Worm (Caenorhabditis elegans) whole organism, late embryonic: ENCODE results near the gene pcf-11.

Source experiments
- C08G9.2 ChIP-seq: sonication (generic microtip); optimal IDR thresholded peaks from 2 replicates; lab custom pipeline; 2016; ENCODE audit warnings: mild to moderate bottlenecking, missing genetic modification characterization, moderate library complexity, missing compliant biosample characterization
- C38D4.7 ChIP-seq: fragments of 200-800 bp; sonication (Bioruptor generic); optimal IDR thresholded peaks from 2 replicates; lab custom pipeline; 2018; ENCODE audit warnings: mild to moderate bottlenecking, missing genetic modification characterization, moderate library complexity, missing compliant biosample characterization
- F13H6.1 ChIP-seq: sonication (generic microtip); optimal IDR thresholded peaks from 2 replicates; lab custom pipeline; 2016; ENCODE audit warnings: missing genetic modification characterization, missing compliant biosample characterization
- T23F11.4 ChIP-seq: fragments of 200-800 bp; sonication (Bioruptor generic); optimal IDR thresholded peaks from 2 replicates; lab custom pipeline; 2018; ENCODE audit warnings: mild to moderate bottlenecking, missing genetic modification characterization, missing compliant biosample characterization
- ahr-1 ChIP-seq: sonication (generic microtip); optimal IDR thresholded peaks from 2 replicates; lab custom pipeline; 2016; ENCODE audit warnings: missing genetic modification characterization, missing compliant biosample characterization
- ceh-18 ChIP-seq: sonication (generic microtip); optimal IDR thresholded peaks from 2 replicates; lab custom pipeline; 2016; ENCODE audit warnings: missing genetic modification characterization, missing compliant biosample characterization
- ceh-2 ChIP-seq: sonication (generic microtip); optimal IDR thresholded peaks from 2 replicates; lab custom pipeline; 2016; ENCODE audit warnings: missing genotype, missing genetic modification characterization, missing compliant biosample characterization
- ceh-22 ChIP-seq: sonication (generic microtip); optimal IDR thresholded peaks from 2 replicates; lab custom pipeline; 2017; ENCODE audit warnings: missing biosample characterization, missing genetic modification characterization
- ceh-24 ChIP-seq: sonication (generic microtip); optimal IDR thresholded peaks from 2 replicates; lab custom pipeline; 2016; ENCODE audit warnings: mild to moderate bottlenecking, missing genetic modification characterization, missing compliant biosample characterization
- ceh-30 ChIP-seq: fragments of 150-350 bp; optimal IDR thresholded peaks from 2 replicates; lab custom pipeline; 2014; ENCODE audit warnings: missing biosample characterization, missing genetic modification characterization
- ceh-34 ChIP-seq: sonication (generic microtip); optimal IDR thresholded peaks from 2 replicates; lab custom pipeline; 2016; ENCODE audit warnings: mild to moderate bottlenecking, missing genetic modification characterization, missing compliant biosample characterization
- ceh-45 ChIP-seq: fragments of 200-800 bp; sonication (Bioruptor generic); IDR thresholded peaks from 2 replicates; pipeline ENCODE4 v1.3.6; 2022; ENCODE audit warnings: missing genetic modification reagents, missing genetic modification characterization, missing compliant biosample characterization
- ceh-48 ChIP-seq: sonication (generic microtip); optimal IDR thresholded peaks from 2 replicates; lab custom pipeline; 2016; ENCODE audit warnings: missing genetic modification characterization, inconsistent platforms, missing compliant biosample characterization
- ceh-6 ChIP-seq: fragments of 200-800 bp; sonication (Bioruptor generic); optimal IDR thresholded peaks from 2 replicates; lab custom pipeline; 2018; ENCODE audit warnings: mild to moderate bottlenecking, missing genetic modification characterization, missing compliant biosample characterization
- ceh-9 ChIP-seq: sonication (generic microtip); optimal IDR thresholded peaks from 2 replicates; lab custom pipeline; 2016; ENCODE audit warnings: mild to moderate bottlenecking, missing genetic modification characterization, inconsistent platforms, missing compliant biosample characterization
- che-1 ChIP-seq: sonication (generic microtip); optimal IDR thresholded peaks from 2 replicates; lab custom pipeline; 2016; ENCODE audit warnings: mild to moderate bottlenecking, missing genetic modification characterization, missing compliant biosample characterization
- dmd-4 ChIP-seq: sonication (generic microtip); optimal IDR thresholded peaks from 2 replicates; lab custom pipeline; 2016; ENCODE audit warnings: borderline replicate concordance, missing genetic modification characterization, missing compliant biosample characterization
- elt-2 ChIP-seq: sonication (generic microtip); optimal IDR thresholded peaks from 2 replicates; lab custom pipeline; 2016; ENCODE audit warnings: missing genetic modification reagents, missing genetic modification characterization, missing compliant biosample characterization
- elt-4 ChIP-seq: sonication (generic microtip); optimal IDR thresholded peaks from 2 replicates; lab custom pipeline; 2016; ENCODE audit warnings: missing genetic modification characterization, missing compliant biosample characterization
- fax-1 ChIP-seq: sonication (generic microtip); optimal IDR thresholded peaks from 2 replicates; lab custom pipeline; 2016; ENCODE audit warnings: missing genotype, missing genetic modification characterization, missing compliant biosample characterization
- fkh-10 ChIP-seq: fragments of 150-350 bp; optimal IDR thresholded peaks from 2 replicates; lab custom pipeline; 2014; ENCODE audit warnings: missing biosample characterization, missing genetic modification reagents, missing genetic modification characterization
- fkh-6 ChIP-seq: sonication (generic microtip); optimal IDR thresholded peaks from 2 replicates; lab custom pipeline; 2016; ENCODE audit warnings: missing genetic modification characterization, missing compliant biosample characterization
- gmeb-2 ChIP-seq: sonication (generic microtip); optimal IDR thresholded peaks from 2 replicates; lab custom pipeline; 2016; ENCODE audit warnings: missing genetic modification characterization, inconsistent platforms, missing compliant biosample characterization
- hlh-15 ChIP-seq: sonication (generic microtip); optimal IDR thresholded peaks from 2 replicates; lab custom pipeline; 2016; ENCODE audit warnings: missing genetic modification characterization, missing compliant biosample characterization
- hlh-30 ChIP-seq: sonication (generic microtip); optimal IDR thresholded peaks from 2 replicates; lab custom pipeline; 2017; ENCODE audit warnings: antibody characterized with exemption, missing genetic modification characterization, missing compliant biosample characterization; ENCODE audit not compliant: insufficient read depth
- hlh-6 ChIP-seq: sonication (generic microtip); optimal IDR thresholded peaks from 2 replicates; lab custom pipeline; 2016; ENCODE audit warnings: missing genotype, missing genetic modification characterization, missing compliant biosample characterization
- hlh-8 ChIP-seq: sonication (generic microtip); optimal IDR thresholded peaks from 2 replicates; lab custom pipeline; 2016; ENCODE audit warnings: missing genotype, missing genetic modification characterization, missing compliant biosample characterization
- lin-11 ChIP-seq: fragments of 200-800 bp; sonication (Bioruptor generic); optimal IDR thresholded peaks from 2 replicates; lab custom pipeline; 2018; ENCODE audit warnings: mild to moderate bottlenecking, missing genetic modification characterization, missing compliant biosample characterization
- madf-2 ChIP-seq: sonication (generic microtip); optimal IDR thresholded peaks from 2 replicates; lab custom pipeline; 2017; ENCODE audit warnings: missing genetic modification characterization, missing compliant biosample characterization
- mec-3 ChIP-seq: sonication (generic microtip); optimal IDR thresholded peaks from 2 replicates; lab custom pipeline; 2016; ENCODE audit warnings: borderline replicate concordance, missing genetic modification characterization, missing compliant biosample characterization
- nfya-1 ChIP-seq: sonication (generic microtip); optimal IDR thresholded peaks from 2 replicates; lab custom pipeline; 2017; ENCODE audit warnings: missing genetic modification characterization, mild to moderate bottlenecking, missing compliant biosample characterization, antibody characterized with exemption, moderate library complexity
- nhr-11 ChIP-seq: fragments of 150-350 bp; optimal IDR thresholded peaks from 2 replicates; lab custom pipeline; 2014; ENCODE audit warnings: missing biosample characterization, missing genetic modification characterization
- npax-4 ChIP-seq: sonication (generic microtip); optimal IDR thresholded peaks from 2 replicates; lab custom pipeline; 2016; ENCODE audit warnings: missing genetic modification characterization, missing compliant biosample characterization
- odd-2 ChIP-seq: sonication (generic microtip); optimal IDR thresholded peaks from 2 replicates; lab custom pipeline; 2017; ENCODE audit warnings: antibody characterized with exemption, mild to moderate bottlenecking, missing genetic modification characterization, missing compliant biosample characterization
- pag-3 ChIP-seq: sonication (generic microtip); optimal IDR thresholded peaks from 2 replicates; lab custom pipeline; 2016; ENCODE audit warnings: missing compliant biosample characterization, missing genetic modification characterization, borderline replicate concordance
- pat-9 ChIP-seq: fragments of 200-800 bp; sonication (Bioruptor generic); optimal IDR thresholded peaks from 2 replicates; lab custom pipeline; 2018; ENCODE audit warnings: mild to moderate bottlenecking, missing genetic modification characterization, moderate library complexity, missing compliant biosample characterization
- pax-1 ChIP-seq: fragments of 150-350 bp; optimal IDR thresholded peaks from 2 replicates; lab custom pipeline; 2014; ENCODE audit warnings: missing biosample characterization, missing genetic modification characterization
- pha-2 ChIP-seq: sonication (generic microtip); optimal IDR thresholded peaks from 2 replicates; lab custom pipeline; 2017; ENCODE audit warnings: mild to moderate bottlenecking, missing genetic modification characterization, missing compliant biosample characterization
- ref-2 ChIP-seq: sonication (generic microtip); optimal IDR thresholded peaks from 2 replicates; lab custom pipeline; 2016; ENCODE audit warnings: missing genetic modification characterization, missing compliant biosample characterization
- rnt-1 ChIP-seq: sonication (generic microtip); optimal IDR thresholded peaks from 2 replicates; lab custom pipeline; 2016; ENCODE audit warnings: missing genetic modification characterization, missing compliant biosample characterization
- sdc-2 ChIP-seq: sonication (generic microtip); optimal IDR thresholded peaks from 2 replicates; lab custom pipeline; 2016; ENCODE audit warnings: missing genotype, missing genetic modification characterization, missing compliant biosample characterization
- sox-4 ChIP-seq: sonication (generic microtip); optimal IDR thresholded peaks from 2 replicates; lab custom pipeline; 2017; ENCODE audit warnings: mild to moderate bottlenecking, missing genetic modification characterization, inconsistent platforms, missing compliant biosample characterization
- syd-9 ChIP-seq: sonication (generic microtip); optimal IDR thresholded peaks from 2 replicates; lab custom pipeline; 2016; ENCODE audit warnings: mild to moderate bottlenecking, missing genetic modification characterization, moderate library complexity, missing compliant biosample characterization
- tbx-2 ChIP-seq: sonication (generic microtip); optimal IDR thresholded peaks from 2 replicates; lab custom pipeline; 2016; ENCODE audit warnings: missing genetic modification characterization, missing compliant biosample characterization
- unc-42 ChIP-seq: sonication (generic microtip); optimal IDR thresholded peaks from 2 replicates; lab custom pipeline; 2016; ENCODE audit warnings: missing genotype, missing genetic modification characterization, missing compliant biosample characterization
- zip-5 ChIP-seq: sonication (generic microtip); optimal IDR thresholded peaks from 2 replicates; lab custom pipeline; 2016; ENCODE audit warnings: missing genetic modification characterization, missing compliant biosample characterization

pcf-11 gene

ce11 chrIII:5008730-5009129 is 16.0 kb upstream of the pcf-11 start, which contains the start of gene R144.11:
Gene R144.11 (minus strand): TSS chrIII:5008830.
- TF ChIP-seq hlh-30 = no peak
- no peak for TF ChIP-seq sdc-2 (tag; lab: Kevin White, UChicago)
- TF ChIP-seq zip-5 (tag; lab: Kevin White, UChicago) = no peak
- no peak for TF ChIP-seq C38D4.7 (GFP tag; lab: Kevin White, UChicago)
- no peak for TF ChIP-seq C08G9.2
- no peak for TF ChIP-seq sox-4 (tag; lab: Kevin White, UChicago)
- TF ChIP-seq F13H6.1 (tag; lab: Kevin White, UChicago) = no peak
- no peak for TF ChIP-seq T23F11.4
- TF ChIP-seq fkh-6 (tag; lab: Kevin White, UChicago) = no peak
- no peak for TF ChIP-seq ahr-1 (tag; lab: Kevin White, UChicago)
- TF ChIP-seq ceh-18 (tag; lab: Kevin White, UChicago) = no peak

- TF ChIP-seq elt-4 (tag; lab: Kevin White, UChicago) (no peak), hlh-6 (tag; lab: Kevin White, UChicago) (no peak), C38D4.7 (GFP tag; lab: Kevin White, UChicago) (no peak), che-1 (tag; lab: Kevin White, UChicago) (no peak), ceh-6 (GFP tag; lab: Kevin White, UChicago) (no peak), ceh-24 (no peak), rnt-1 (tag; lab: Kevin White, UChicago) (no peak), gmeb-2 (tag; lab: Kevin White, UChicago) (no peak), dmd-4 (tag; lab: Kevin White, UChicago) (no peak), mec-3 (tag; lab: Kevin White, UChicago) (no peak), pha-2 (no peak), hlh-15 (tag; lab: Kevin White, UChicago) (no peak), nhr-11 (tag; lab: Kevin White, UChicago) (no peak), lin-11 (tag; lab: Kevin White, UChicago) (no peak), sdc-2 (tag; lab: Kevin White, UChicago) (no peak), hlh-8 (no peak)
- TF ChIP-seq, all 69 proteins: peak for 0
Measured at ce11 chrIII:5010723-5011122, 14.0 kb upstream of the pcf-11 start.

- TF ChIP-seq npax-4 (tag; lab: Kevin White, UChicago) (no peak), fkh-10 (GFP tag; lab: Kevin White, UChicago) (no peak), sdc-2 (tag; lab: Kevin White, UChicago) (no peak), ceh-18 (tag; lab: Kevin White, UChicago) (no peak), tbx-2 (tag; lab: Kevin White, UChicago) (no peak), ceh-30 (tag; lab: Kevin White, UChicago) (no peak), madf-2 (tag; lab: Kevin White, UChicago) (no peak), ceh-48 (tag; lab: Kevin White, UChicago) (no peak), hlh-8 (no peak), F13H6.1 (tag; lab: Kevin White, UChicago) (no peak)
Measured at ce11 chrIII:5012460-5012859, 12.3 kb upstream of the pcf-11 start.

- TF ChIP-seq ceh-22 (tag; lab: Kevin White, UChicago) (no peak), F13H6.1 (tag; lab: Kevin White, UChicago) (peak; percentile 86), hlh-6 (tag; lab: Kevin White, UChicago) (peak; percentile 54), pax-1 (tag; lab: Kevin White, UChicago) (peak; percentile 67), odd-2 (tag; lab: Kevin White, UChicago) (peak; percentile 29), sox-4 (tag; lab: Kevin White, UChicago) (peak; percentile 32), pat-9 (tag; lab: Kevin White, UChicago) (no peak), unc-42 (tag; lab: Kevin White, UChicago) (peak; percentile 96), C08G9.2 (peak; percentile 48), mec-3 (tag; lab: Kevin White, UChicago) (peak; percentile 38), syd-9 (tag; lab: Kevin White, UChicago) (peak; percentile 83), madf-2 (tag; lab: Kevin White, UChicago) (peak; percentile 56), ceh-34 (tag; lab: Kevin White, UChicago) (peak; percentile 91), ceh-9 (no peak), pag-3 (tag; lab: Kevin White, UChicago) (peak; percentile 51), nfya-1 (tag; lab: Kevin White, UChicago) (peak; percentile 96), fkh-6 (tag; lab: Kevin White, UChicago) (no peak), elt-2 (tag; lab: Kevin White, UChicago) (peak; percentile 20), sdc-2 (tag; lab: Kevin White, UChicago) (peak; percentile 66), ceh-45 (no peak), ref-2 (tag; lab: Kevin White, UChicago) (peak; percentile 92), ceh-18 (tag; lab: Kevin White, UChicago) (peak; percentile 96), fax-1 (tag; lab: Kevin White, UChicago) (peak; percentile 39), ceh-2 (tag; lab: Kevin White, UChicago) (peak; percentile 70)
Measured at ce11 chrIII:5013915-5014346, 10.8 kb upstream of the pcf-11 start.
